Fruit fly (Drosophila melanogaster) whole organism, prepupa: ENCODE measurements around the gene spirit.

Experiments used
- Blimp-1 ChIP-seq: fragments of 200-800 bp; sonication (Bioruptor generic); optimal IDR thresholded peaks from 3 replicates; lab custom pipeline; 2017; ENCODE audit warnings: missing biosample characterization, missing genetic modification characterization, mild to moderate bottlenecking, moderate library complexity, missing genetic modification reagents
- CG10631 ChIP-seq: fragments of 200-800 bp; sonication (Bioruptor generic); optimal IDR thresholded peaks from 2 replicates; lab custom pipeline; 2016; ENCODE audit warnings: missing biosample characterization, missing genetic modification characterization
- CG11294 ChIP-seq: fragments of 200-800 bp; sonication (Bioruptor generic); IDR thresholded peaks from 2 replicates; pipeline ENCODE4 v1.3.6; 2022; ENCODE audit warnings: missing biosample characterization, missing genetic modification characterization
- CG11902 ChIP-seq: fragments of 200-800 bp; sonication (Bioruptor generic); optimal IDR thresholded peaks from 3 replicates; lab custom pipeline; 2016; ENCODE audit warnings: missing biosample characterization, missing genetic modification characterization
- CG15336 ChIP-seq: fragments of 200-800 bp; sonication (Bioruptor generic); IDR thresholded peaks from 2 replicates; pipeline ENCODE4 v1.3.6; 2022; ENCODE audit warnings: missing biosample characterization, missing genetic modification characterization
- CG1621 ChIP-seq: fragments of 200-800 bp; sonication (Bioruptor generic); optimal IDR thresholded peaks from 3 replicates; lab custom pipeline; 2018; ENCODE audit warnings: missing biosample characterization, mild to moderate bottlenecking, missing genetic modification characterization
- CG16779 ChIP-seq: fragments of 200-800 bp; sonication (Bioruptor generic); optimal IDR thresholded peaks from 3 replicates; lab custom pipeline; 2017; ENCODE audit warnings: missing biosample characterization, mild to moderate bottlenecking, missing genetic modification characterization
- CG3032 ChIP-seq: fragments of 200-800 bp; optimal IDR thresholded peaks from 2 replicates; lab custom pipeline; 2019; ENCODE audit warnings: missing biosample characterization, mild to moderate bottlenecking, missing genetic modification characterization, moderate library complexity
- CG31627 ChIP-seq: fragments of 200-800 bp; sonication (Bioruptor generic); optimal IDR thresholded peaks from 3 replicates; lab custom pipeline; 2016; ENCODE audit warnings: missing biosample characterization, missing genetic modification characterization
- CG32006 ChIP-seq: fragments of 200-800 bp; sonication (Bioruptor generic); optimal IDR thresholded peaks from 3 replicates; lab custom pipeline; 2017; ENCODE audit warnings: missing biosample characterization, mild to moderate bottlenecking, missing genetic modification characterization
- CG3919 ChIP-seq: fragments of 200-800 bp; sonication (Bioruptor generic); optimal IDR thresholded peaks from 3 replicates; lab custom pipeline; 2016; ENCODE audit warnings: missing biosample characterization, missing genetic modification characterization
- CG4318 ChIP-seq: fragments of 200-800 bp; sonication (Bioruptor generic); optimal IDR thresholded peaks from 3 replicates; lab custom pipeline; 2017; ENCODE audit warnings: missing biosample characterization, mild to moderate bottlenecking, missing genetic modification characterization
- CG6163 ChIP-seq: fragments of 200-800 bp; sonication (Bioruptor generic); IDR thresholded peaks from 3 replicates; pipeline ENCODE4 v1.3.6; 2022; ENCODE audit warnings: missing biosample characterization, missing genetic modification characterization
- CG6792 ChIP-seq: fragments of 200-800 bp; sonication (Bioruptor generic); optimal IDR thresholded peaks from 3 replicates; lab custom pipeline; 2016; ENCODE audit warnings: missing biosample characterization, missing genetic modification characterization
- CG6808 ChIP-seq: fragments of 200-800 bp; sonication (Bioruptor generic); optimal IDR thresholded peaks from 3 replicates; lab custom pipeline; 2017; ENCODE audit warnings: missing biosample characterization, missing genetic modification characterization, mild to moderate bottlenecking, moderate library complexity, missing genetic modification reagents
- CG6854 ChIP-seq: fragments of 200-800 bp; sonication (Bioruptor generic); optimal IDR thresholded peaks from 2 replicates; lab custom pipeline; 2017; ENCODE audit warnings: missing biosample characterization, mild to moderate bottlenecking, missing genetic modification characterization
- CG7368 ChIP-seq: fragments of 200-800 bp; sonication (Bioruptor generic); optimal IDR thresholded peaks from 3 replicates; lab custom pipeline; 2016; ENCODE audit warnings: missing biosample characterization, missing genetic modification characterization
- CG8119 ChIP-seq: fragments of 200-800 bp; sonication (Bioruptor generic); IDR thresholded peaks from 3 replicates; pipeline ENCODE4 v1.3.6; 2022; ENCODE audit warnings: missing biosample characterization, missing genetic modification characterization
- CG8632 ChIP-seq: fragments of 200-800 bp; sonication (Bioruptor generic); optimal IDR thresholded peaks from 3 replicates; lab custom pipeline; 2016; ENCODE audit warnings: missing biosample characterization, missing genetic modification characterization
- CG9139 ChIP-seq: fragments of 200-800 bp; sonication (Bioruptor generic); optimal IDR thresholded peaks from 3 replicates; lab custom pipeline; 2017; ENCODE audit warnings: missing biosample characterization, mild to moderate bottlenecking, missing genetic modification characterization
- Eip75B ChIP-seq: fragments of 200-800 bp; sonication (Bioruptor generic); optimal IDR thresholded peaks from 3 replicates; lab custom pipeline; 2016; ENCODE audit warnings: missing biosample characterization, missing genetic modification characterization
- Eip78C ChIP-seq: fragments of 200-800 bp; sonication (Bioruptor generic); peaks from one replicate; lab custom pipeline; 2016; ENCODE audit warnings: missing biosample characterization, missing genetic modification characterization
- Eip93F ChIP-seq: fragments of 200-800 bp; sonication (Bioruptor generic); optimal IDR thresholded peaks from 2 replicates; lab custom pipeline; 2016; ENCODE audit warnings: missing biosample characterization, mild to moderate bottlenecking, missing genetic modification characterization
- Ets21C ChIP-seq: fragments of 200-800 bp; sonication (Bioruptor generic); optimal IDR thresholded peaks from 3 replicates; lab custom pipeline; 2016; ENCODE audit warnings: missing biosample characterization, missing genetic modification characterization
- Gug ChIP-seq: fragments of 200-800 bp; sonication (Bioruptor generic); IDR thresholded peaks from 2 replicates; pipeline ENCODE4 v1.3.6; 2022; ENCODE audit warnings: missing biosample characterization, missing genetic modification characterization
- OdsH ChIP-seq: fragments of 200-800 bp; sonication (Bioruptor generic); optimal IDR thresholded peaks from 3 replicates; lab custom pipeline; 2016; ENCODE audit warnings: missing biosample characterization, missing genetic modification characterization
- Smox ChIP-seq: fragments of 200-800 bp; sonication (Bioruptor generic); optimal IDR thresholded peaks from 3 replicates; lab custom pipeline; 2016; ENCODE audit warnings: missing biosample characterization, missing genetic modification characterization
- Sox102F ChIP-seq: fragments of 200-800 bp; sonication (Bioruptor generic); optimal IDR thresholded peaks from 2 replicates; lab custom pipeline; 2016; ENCODE audit warnings: missing biosample characterization, mild to moderate bottlenecking, missing genetic modification characterization
- Sox14 ChIP-seq: fragments of 200-800 bp; sonication (Bioruptor generic); optimal IDR thresholded peaks from 3 replicates; lab custom pipeline; 2016; ENCODE audit warnings: missing biosample characterization, missing genetic modification characterization
- Sox15 ChIP-seq: fragments of 200-800 bp; sonication (Bioruptor generic); optimal IDR thresholded peaks from 3 replicates; lab custom pipeline; 2016; ENCODE audit warnings: missing biosample characterization, missing genetic modification characterization
- achi ChIP-seq: fragments of 200-800 bp; sonication (Bioruptor generic); optimal IDR thresholded peaks from 3 replicates; lab custom pipeline; 2016; ENCODE audit warnings: missing biosample characterization, missing genetic modification characterization
- acj6 ChIP-seq: fragments of 200-800 bp; sonication (Bioruptor generic); optimal IDR thresholded peaks from 3 replicates; lab custom pipeline; 2016; ENCODE audit warnings: missing biosample characterization, missing genetic modification characterization
- dac ChIP-seq: fragments of 200-800 bp; sonication (Bioruptor generic); optimal IDR thresholded peaks from 2 replicates; lab custom pipeline; 2017; ENCODE audit warnings: missing biosample characterization, mild to moderate bottlenecking, missing genetic modification characterization
- eg ChIP-seq: fragments of 200-800 bp; sonication (Bioruptor generic); IDR thresholded peaks from 3 replicates; pipeline ENCODE4 v1.3.6; 2022; ENCODE audit warnings: missing biosample characterization, missing genetic modification characterization
- esn ChIP-seq: fragments of 200-800 bp; sonication (Bioruptor generic); optimal IDR thresholded peaks from 2 replicates; lab custom pipeline; 2016; ENCODE audit warnings: missing biosample characterization, mild to moderate bottlenecking, missing genetic modification characterization, moderate library complexity
- fd59A ChIP-seq: fragments of 200-800 bp; sonication (Bioruptor generic); optimal IDR thresholded peaks from 2 replicates; lab custom pipeline; 2017; ENCODE audit warnings: missing biosample characterization, mild to moderate bottlenecking, missing genetic modification characterization, missing genetic modification reagents
- fkh ChIP-seq: fragments of 200-800 bp; sonication (Bioruptor generic); optimal IDR thresholded peaks from 3 replicates; lab custom pipeline; 2017; ENCODE audit warnings: missing biosample characterization, mild to moderate bottlenecking, missing genetic modification characterization, moderate library complexity
- lz ChIP-seq: fragments of 200-800 bp; sonication (Bioruptor generic); optimal IDR thresholded peaks from 3 replicates; lab custom pipeline; 2016; ENCODE audit warnings: missing biosample characterization, missing genetic modification characterization
- net ChIP-seq: fragments of 200-800 bp; sonication (Bioruptor generic); optimal IDR thresholded peaks from 3 replicates; lab custom pipeline; 2016; ENCODE audit warnings: missing biosample characterization, missing genetic modification characterization
- pdm3 ChIP-seq: fragments of 200-800 bp; sonication (Bioruptor generic); optimal IDR thresholded peaks from 3 replicates; lab custom pipeline; 2016; ENCODE audit warnings: missing biosample characterization, missing genetic modification characterization
- spab ChIP-seq: fragments of 200-800 bp; sonication (Bioruptor generic); optimal IDR thresholded peaks from 2 replicates; lab custom pipeline; 2017; ENCODE audit warnings: missing biosample characterization, mild to moderate bottlenecking, missing genetic modification characterization, missing genetic modification reagents
- ss ChIP-seq, 2 experiments: fragments of 200-800 bp; sonication (Bioruptor generic); optimal IDR thresholded peaks; 2 replicates in 1 of 2; 3 replicates in 1 of 2; lab custom pipeline; 2017 to 2018; ENCODE audit warnings: mild to moderate bottlenecking in 2 of 2, missing biosample characterization in 2 of 2, missing genetic modification characterization in 2 of 2, moderate library complexity in 1 of 2
- topi ChIP-seq: fragments of 200-800 bp; sonication (Bioruptor generic); optimal IDR thresholded peaks from 3 replicates; lab custom pipeline; 2016; ENCODE audit warnings: missing biosample characterization, missing genetic modification characterization
- vri ChIP-seq: fragments of 200-800 bp; sonication (Bioruptor generic); optimal IDR thresholded peaks from 3 replicates; lab custom pipeline; 2016; ENCODE audit warnings: missing biosample characterization, mild to moderate bottlenecking, missing genetic modification characterization

spirit gene

DNA sequence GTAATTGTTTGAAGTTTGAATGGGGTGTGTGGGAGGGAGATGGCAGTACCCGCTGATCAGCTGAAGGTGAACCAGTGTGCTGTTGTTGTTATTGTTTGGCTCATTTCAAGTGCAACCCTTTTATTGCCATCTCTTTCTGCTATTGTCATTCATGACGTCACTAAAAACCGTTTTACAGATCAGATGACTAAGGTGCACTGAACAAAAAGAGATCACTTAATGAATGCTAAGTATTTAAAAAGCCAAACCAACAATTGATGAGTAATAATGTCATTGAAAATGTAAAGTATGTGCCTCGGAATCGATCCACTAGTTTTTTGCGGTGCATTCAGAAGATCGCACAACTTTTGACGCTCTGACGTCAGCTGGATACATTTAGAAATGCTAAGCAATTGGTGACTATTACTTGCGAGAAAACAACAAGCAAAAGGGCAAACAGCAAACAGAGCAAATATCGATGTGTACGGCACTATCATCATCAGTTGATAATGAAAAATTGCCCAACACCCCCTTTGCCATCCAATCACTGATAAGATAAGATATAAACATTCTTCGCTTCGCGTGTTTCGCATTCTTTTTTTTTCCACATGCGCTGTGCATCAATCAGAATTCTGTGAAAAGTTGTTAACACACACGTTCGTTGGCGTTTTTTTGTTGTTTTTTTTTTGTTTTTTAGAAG lies 1.4 kb upstream of the spirit start (continued):
- TF ChIP-seq Gug (GFP tag; lab: Robert Waterston, UW) (peak; percentile 31; the same call in 1 of the 2 replicates), Blimp-1 (no peak), spab (GFP tag; lab: Kevin White, UChicago) (no peak), Eip78C (peak; percentile 91), CG6792 (GFP tag; lab: Kevin White, UChicago) (peak; percentile 54), eg (GFP tag; lab: Robert Waterston, UW) (peak; percentile 66; the same call in 2 of the 3 replicates), net (GFP tag; lab: Kevin White, UChicago) (peak; percentile 41), acj6 (GFP tag; lab: Kevin White, UChicago) (peak; percentile 47), CG3032 (tag; lab: Kevin White, UChicago) (peak; percentile 28), vri (peak; percentile 47), achi (peak; percentile 38), OdsH (GFP tag; lab: Kevin White, UChicago) (peak; percentile 60), pdm3 (GFP tag; lab: Kevin White, UChicago) (peak; percentile 63), Smox (peak; percentile 65), Sox14 (GFP tag; lab: Kevin White, UChicago) (peak; percentile 56), CG16779 (tag; lab: Kevin White, UChicago) (no peak), dac (GFP tag; lab: Kevin White, UChicago) (no peak), Eip93F (GFP tag; lab: Kevin White, UChicago) (no peak), fd59A (GFP tag; lab: Kevin White, UChicago) (no peak), CG8632 (GFP tag; lab: Kevin White, UChicago) (peak; percentile 64), CG32006 (peak; percentile 49), CG11902 (GFP tag; lab: Kevin White, UChicago) (peak; percentile 32), ss (GFP tag; optimal IDR thresholded peaks at IDR 0.05; lab: Kevin White, UChicago) (no peak), CG15336 (GFP tag; lab: Robert Waterston, UW) (peak; percentile 22; the same call in 1 of the 2 replicates)
- TF ChIP-seq, all 60 proteins: peak for 42

DNA sequence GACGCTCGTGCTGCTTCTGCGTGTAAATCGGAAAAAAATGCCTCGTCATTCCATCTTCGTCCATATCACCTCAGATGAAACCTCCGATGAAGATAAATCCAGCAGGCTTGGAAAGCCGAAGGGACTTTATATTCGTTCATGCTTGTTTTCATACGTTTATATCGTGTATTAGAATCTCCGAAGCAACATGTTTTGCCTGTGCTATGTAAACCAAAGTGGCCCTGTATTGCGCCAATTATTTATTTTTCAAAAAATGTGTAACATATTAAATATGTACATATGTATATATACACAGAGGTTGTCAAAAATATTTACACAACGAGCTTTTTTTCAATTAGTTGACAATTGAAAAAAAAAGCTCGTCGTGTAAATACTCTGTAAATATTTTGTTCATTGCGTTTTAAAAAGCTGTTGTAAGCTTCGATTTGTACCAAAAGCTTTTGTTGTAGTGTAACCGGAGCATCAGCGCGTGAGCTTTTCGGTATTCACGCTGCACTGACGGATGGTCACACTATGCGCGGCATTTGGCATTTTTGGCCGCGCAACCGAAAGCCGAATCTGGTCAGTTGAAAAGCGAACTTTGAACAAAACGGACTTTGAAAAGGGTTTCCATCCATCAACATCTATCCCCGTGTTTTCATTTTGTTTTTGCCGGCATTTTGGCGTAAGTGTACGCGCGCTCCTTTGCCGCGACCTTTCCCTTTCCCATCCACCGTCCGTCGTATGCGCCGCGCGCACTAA lies 521 bp upstream of the spirit start, which contains the start of gene CG12065:
TSS of gene CG12065 (plus strand) at position 563 of the 741 bp plus-strand sequence.
- TF ChIP-seq Smox = peak; percentile 25
- TF ChIP-seq CG4318 (GFP tag; lab: Kevin White, UChicago) = no peak
- TF ChIP-seq CG1621 (tag; lab: Kevin White, UChicago) = no peak
- TF ChIP-seq CG11294 (GFP tag; lab: Robert Waterston, UW) = no peak
- TF ChIP-seq OdsH (GFP tag; lab: Kevin White, UChicago) = peak; percentile 30
- TF ChIP-seq CG6163 = peak; percentile 23; the same call in 2 of the 3 replicates
- TF ChIP-seq CG6808 (GFP tag; lab: Kevin White, UChicago) = no peak
- TF ChIP-seq fkh (GFP tag; lab: Kevin White, UChicago) = peak; percentile 68
- no peak for TF ChIP-seq Ets21C (GFP tag; lab: Kevin White, UChicago)
- TF ChIP-seq Gug (GFP tag; lab: Robert Waterston, UW) = peak; percentile 27; the same call in 1 of the 2 replicates
- TF ChIP-seq topi (GFP tag; lab: Kevin White, UChicago) = no peak
- TF ChIP-seq Eip93F (GFP tag; lab: Kevin White, UChicago) = no peak
- TF ChIP-seq CG7368 (GFP tag; lab: Kevin White, UChicago) = no peak
- TF ChIP-seq CG15336 (GFP tag; lab: Robert Waterston, UW) = peak; percentile 10; the same call in 1 of the 2 replicates
- peak; percentile 18 for TF ChIP-seq CG32006
- no peak for TF ChIP-seq dac (GFP tag; lab: Kevin White, UChicago)
- peak; percentile 3 for TF ChIP-seq pdm3 (GFP tag; lab: Kevin White, UChicago)
- no peak for TF ChIP-seq CG3032 (tag; lab: Kevin White, UChicago)
- no peak for TF ChIP-seq CG9139 (GFP tag; lab: Kevin White, UChicago)
- TF ChIP-seq CG8632 (GFP tag; lab: Kevin White, UChicago) = peak; percentile 21
- TF ChIP-seq lz (GFP tag; lab: Kevin White, UChicago) = no peak
- no peak for TF ChIP-seq Sox15 (GFP tag; lab: Kevin White, UChicago)
- TF ChIP-seq CG11902 (GFP tag; lab: Kevin White, UChicago) = no peak
- peak; percentile 26; the same call in 1 of the 3 replicates for TF ChIP-seq CG8119 (GFP tag; lab: Robert Waterston, UW)
- peak; percentile 15 for TF ChIP-seq CG31627 (GFP tag; lab: Kevin White, UChicago)
- peak; percentile 15 for TF ChIP-seq Sox102F
- TF ChIP-seq fd59A (GFP tag; lab: Kevin White, UChicago) = no peak
- peak; percentile 22 for TF ChIP-seq Eip75B (GFP tag; lab: Kevin White, UChicago)
- no peak for TF ChIP-seq esn (GFP tag; lab: Kevin White, UChicago)
- TF ChIP-seq Eip78C = peak; percentile 91
- TF ChIP-seq CG3919 (GFP tag; lab: Kevin White, UChicago) = no peak
- TF ChIP-seq acj6 (GFP tag; lab: Kevin White, UChicago) = peak; percentile 44
- TF ChIP-seq CG10631 (GFP tag; lab: Kevin White, UChicago) = no peak
- TF ChIP-seq CG6854 (GFP tag; lab: Kevin White, UChicago) = peak; percentile 19
- TF ChIP-seq CG6792 (GFP tag; lab: Kevin White, UChicago) = peak; percentile 16
- TF ChIP-seq Sox14 (GFP tag; lab: Kevin White, UChicago) = no peak
